Worm (Caenorhabditis elegans) whole organism, L1 larva: ENCODE results near the gene C02F4.5.
A peak's percentile ranks its signal among the peaks of the same experiment; 100 is the strongest.

Experiments
- C16A3.4 ChIP-seq: fragments of 150-350 bp; optimal IDR thresholded peaks from 2 replicates; lab custom pipeline; 2014; ENCODE audit warnings: missing biosample characterization, missing genetic modification characterization
- F16B12.6 ChIP-seq: fragments of 150-350 bp; optimal IDR thresholded peaks from 2 replicates; lab custom pipeline; 2014; ENCODE audit warnings: missing biosample characterization, missing genetic modification characterization
- aha-1 ChIP-seq: fragments of 150-350 bp; optimal IDR thresholded peaks from 2 replicates; lab custom pipeline; 2014; ENCODE audit warnings: missing biosample characterization, missing genetic modification characterization
- aly-2 ChIP-seq: fragments of 150-350 bp; optimal IDR thresholded peaks from 2 replicates; lab custom pipeline; 2014; ENCODE audit warnings: missing biosample characterization, missing genetic modification characterization
- ceh-8 ChIP-seq: fragments of 200-800 bp; sonication (Bioruptor generic); optimal IDR thresholded peaks from 2 replicates; lab custom pipeline; 2018; ENCODE audit warnings: mild to moderate bottlenecking, missing genetic modification characterization, moderate library complexity, missing compliant biosample characterization
- ceh-82 ChIP-seq, 3 experiments: fragments of 150-350 bp in 1 of 3; sonication (generic microtip) in 2 of 3; optimal IDR thresholded peaks; 2 replicates each; lab custom pipeline; 2014 to 2017; ENCODE audit warnings: missing biosample characterization in 3 of 3, missing genetic modification characterization in 3 of 3
- ceh-88 ChIP-seq: fragments of 200-800 bp; sonication (Bioruptor generic); IDR thresholded peaks from 2 replicates; pipeline ENCODE4 v1.3.6; 2022; ENCODE audit warnings: missing genetic modification characterization, missing compliant biosample characterization
- dpl-1 ChIP-seq, 3 experiments: fragments of 150-350 bp in 2 of 3; sonication (generic microtip) in 1 of 3; optimal IDR thresholded peaks; 2 replicates each; lab custom pipeline; 2014 to 2017; ENCODE audit warnings: missing biosample characterization in 3 of 3, missing genetic modification characterization in 3 of 3, missing genetic modification reagents in 3 of 3
- dsc-1 ChIP-seq: sonication (generic microtip); optimal IDR thresholded peaks from 2 replicates; lab custom pipeline; 2016; ENCODE audit warnings: mild to moderate bottlenecking, missing genetic modification characterization, missing compliant biosample characterization
- efl-3 ChIP-seq: fragments of 200-800 bp; sonication (Bioruptor generic); optimal IDR thresholded peaks from 2 replicates; lab custom pipeline; 2018; ENCODE audit warnings: mild to moderate bottlenecking, missing genetic modification characterization, missing compliant biosample characterization
- elt-3 ChIP-seq, 6 experiments: fragments of 150-350 bp in 1 of 6; sonication (generic microtip); optimal IDR thresholded peaks; 2 replicates each; lab custom pipeline; 2017 to 2018; ENCODE audit warnings: missing biosample characterization in 6 of 6, missing genetic modification characterization in 6 of 6, inconsistent platforms in 1 of 6
- ets-5 ChIP-seq: fragments of 200-800 bp; sonication (Bioruptor generic); IDR thresholded peaks from 2 replicates; pipeline ENCODE4 v1.3.6; 2022; ENCODE audit warnings: missing genetic modification characterization, missing compliant biosample characterization
- fkh-10 ChIP-seq: sonication (generic microtip); optimal IDR thresholded peaks from 2 replicates; lab custom pipeline; 2017; ENCODE audit warnings: missing biosample characterization, missing genetic modification reagents, missing genetic modification characterization
- fkh-8 ChIP-seq: sonication (generic microtip); optimal IDR thresholded peaks from 2 replicates; lab custom pipeline; 2016; ENCODE audit warnings: mild to moderate bottlenecking, missing genetic modification characterization, missing compliant biosample characterization
- fos-1 ChIP-seq: fragments of 150-350 bp; optimal IDR thresholded peaks from 2 replicates; lab custom pipeline; 2014; ENCODE audit warnings: missing biosample characterization, missing genetic modification characterization
- grh-1 ChIP-seq: fragments of 200-800 bp; sonication (Bioruptor generic); IDR thresholded peaks from 2 replicates; pipeline ENCODE4 v1.3.6; 2022; ENCODE audit warnings: missing genetic modification reagents, missing genetic modification characterization, missing compliant biosample characterization
- hlh-17 ChIP-seq: fragments of 200-800 bp; sonication (Bioruptor generic); optimal IDR thresholded peaks from 2 replicates; lab custom pipeline; 2018; ENCODE audit warnings: missing genetic modification characterization, mild to moderate bottlenecking, missing compliant biosample characterization, moderate library complexity, borderline replicate concordance
- hpl-2 ChIP-seq: fragments of 150-350 bp; optimal IDR thresholded peaks from 2 replicates; lab custom pipeline; 2014; ENCODE audit warnings: missing biosample characterization, missing genetic modification reagents, missing genetic modification characterization
- irx-1 ChIP-seq: sonication (generic microtip); optimal IDR thresholded peaks from 2 replicates; lab custom pipeline; 2016; ENCODE audit warnings: missing genetic modification characterization, missing compliant biosample characterization
- isw-1 ChIP-seq: fragments of 200-800 bp; sonication (Bioruptor generic); IDR thresholded peaks from 2 replicates; pipeline ENCODE4 v1.3.6; 2022; ENCODE audit warnings: missing genetic modification characterization, missing compliant biosample characterization
- jun-1 ChIP-seq: fragments of 150-350 bp; optimal IDR thresholded peaks from 2 replicates; lab custom pipeline; 2014; ENCODE audit warnings: missing biosample characterization, missing genetic modification reagents, missing genetic modification characterization
- lin-13 ChIP-seq: fragments of 150-350 bp; optimal IDR thresholded peaks from 2 replicates; lab custom pipeline; 2014; ENCODE audit warnings: missing biosample characterization, missing genetic modification reagents, missing genetic modification characterization
- lin-15B ChIP-seq: fragments of 150-350 bp; sonication (generic microtip); optimal IDR thresholded peaks from 3 replicates; lab custom pipeline; 2014; ENCODE audit warnings: missing biosample characterization, missing genetic modification characterization
- lin-35 ChIP-seq, 2 experiments: fragments of 150-350 bp; optimal IDR thresholded peaks; 2 replicates each; lab custom pipeline; 2014; ENCODE audit warnings: missing biosample characterization in 2 of 2, missing genetic modification characterization in 2 of 2, missing genetic modification reagents in 2 of 2
- lin-39 ChIP-seq: fragments of 150-350 bp; optimal IDR thresholded peaks from 2 replicates; lab custom pipeline; 2014; ENCODE audit warnings: missing biosample characterization, missing genetic modification reagents, missing genetic modification characterization
- lir-3 ChIP-seq: sonication (generic microtip); optimal IDR thresholded peaks from 2 replicates; lab custom pipeline; 2016; ENCODE audit warnings: mild to moderate bottlenecking, missing genetic modification characterization, moderate library complexity, missing compliant biosample characterization; ENCODE audit not compliant: poor library complexity
- mef-2 ChIP-seq: fragments of 150-350 bp; optimal IDR thresholded peaks from 2 replicates; lab custom pipeline; 2014; ENCODE audit warnings: missing biosample characterization, missing genetic modification characterization
- mep-1 ChIP-seq: fragments of 150-350 bp; optimal IDR thresholded peaks from 2 replicates; lab custom pipeline; 2014; ENCODE audit warnings: missing biosample characterization, missing genetic modification characterization
- nhr-11 ChIP-seq: fragments of 150-350 bp; optimal IDR thresholded peaks from 2 replicates; lab custom pipeline; 2014; ENCODE audit warnings: missing biosample characterization, missing genetic modification characterization
- nhr-12 ChIP-seq: sonication (generic microtip); optimal IDR thresholded peaks from 2 replicates; lab custom pipeline; 2017; ENCODE audit warnings: missing biosample characterization, missing genetic modification characterization
- nhr-19 ChIP-seq: fragments of 200-800 bp; sonication (Bioruptor generic); conservative IDR thresholded peaks from 2 replicates; pipeline ENCODE4 v1.3.6; 2022; ENCODE audit warnings: missing genetic modification characterization, missing compliant biosample characterization
- nhr-237 ChIP-seq: fragments of 150-350 bp; optimal IDR thresholded peaks from 2 replicates; lab custom pipeline; 2014; ENCODE audit warnings: missing biosample characterization, missing genetic modification characterization
- nhr-47 ChIP-seq: sonication (generic microtip); optimal IDR thresholded peaks from 2 replicates; lab custom pipeline; 2016; ENCODE audit warnings: mild to moderate bottlenecking, missing genetic modification characterization, moderate library complexity, missing compliant biosample characterization
- nhr-76 ChIP-seq: sonication (generic microtip); optimal IDR thresholded peaks from 2 replicates; lab custom pipeline; 2017; ENCODE audit warnings: missing biosample characterization, missing genetic modification characterization
- nhr-85 ChIP-seq: sonication (generic microtip); peaks from one replicate; lab custom pipeline; 2016; ENCODE audit warnings: missing genetic modification characterization, inconsistent platforms, missing compliant biosample characterization
- nhr-90 ChIP-seq: sonication (generic microtip); optimal IDR thresholded peaks from 2 replicates; lab custom pipeline; 2016; ENCODE audit warnings: mild to moderate bottlenecking, missing genetic modification characterization, missing compliant biosample characterization; ENCODE audit not compliant: poor library complexity
- pax-3 ChIP-seq: fragments of 200-800 bp; sonication (Bioruptor generic); optimal IDR thresholded peaks from 2 replicates; lab custom pipeline; 2018; ENCODE audit warnings: mild to moderate bottlenecking, missing genetic modification characterization, moderate library complexity, missing compliant biosample characterization
- pqm-1 ChIP-seq: sonication (generic microtip); optimal IDR thresholded peaks from 3 replicates; lab custom pipeline; 2017; ENCODE audit warnings: missing biosample characterization, missing genetic modification characterization
- skn-1 ChIP-seq: fragments of 150-350 bp; optimal IDR thresholded peaks from 2 replicates; lab custom pipeline; 2014; ENCODE audit warnings: missing biosample characterization, missing genetic modification characterization
- snu-23 ChIP-seq: sonication (generic microtip); optimal IDR thresholded peaks from 2 replicates; lab custom pipeline; 2016; ENCODE audit warnings: missing genetic modification characterization, missing compliant biosample characterization
- sox-4 ChIP-seq: sonication (generic microtip); optimal IDR thresholded peaks from 2 replicates; lab custom pipeline; 2016; ENCODE audit warnings: missing genetic modification characterization, missing compliant biosample characterization
- sptf-1 ChIP-seq: fragments of 150-350 bp; optimal IDR thresholded peaks from 2 replicates; lab custom pipeline; 2014; ENCODE audit warnings: missing biosample characterization, missing genetic modification characterization
- swsn-7 ChIP-seq: sonication (generic microtip); optimal IDR thresholded peaks from 2 replicates; lab custom pipeline; 2016; ENCODE audit warnings: missing genetic modification characterization, missing compliant biosample characterization
- tbx-2 ChIP-seq: sonication (generic microtip); optimal IDR thresholded peaks from 2 replicates; lab custom pipeline; 2016; ENCODE audit warnings: missing genetic modification characterization, missing compliant biosample characterization
- tlp-1 ChIP-seq: fragments of 150-350 bp; optimal IDR thresholded peaks from 2 replicates; lab custom pipeline; 2014; ENCODE audit warnings: missing biosample characterization, missing genetic modification characterization
- xbp-1 ChIP-seq: sonication (generic microtip); optimal IDR thresholded peaks from 2 replicates; lab custom pipeline; 2016; ENCODE audit warnings: missing genetic modification characterization, missing compliant biosample characterization
- zag-1 ChIP-seq: fragments of 150-350 bp; optimal IDR thresholded peaks from 2 replicates; lab custom pipeline; 2014; ENCODE audit warnings: missing biosample characterization, missing genetic modification characterization
- zip-4 ChIP-seq: fragments of 200-800 bp; sonication (Bioruptor generic); optimal IDR thresholded peaks from 2 replicates; lab custom pipeline; 2018; ENCODE audit warnings: mild to moderate bottlenecking, missing genetic modification characterization, moderate library complexity, missing compliant biosample characterization
- ztf-11 ChIP-seq, 2 experiments: sonication (generic microtip); optimal IDR thresholded peaks; 2 replicates each; lab custom pipeline; 2016 to 2017; ENCODE audit warnings: missing genetic modification characterization in 2 of 2, missing biosample characterization in 1 of 2, missing compliant biosample characterization in 1 of 2

Gene C02F4.5

DNA sequence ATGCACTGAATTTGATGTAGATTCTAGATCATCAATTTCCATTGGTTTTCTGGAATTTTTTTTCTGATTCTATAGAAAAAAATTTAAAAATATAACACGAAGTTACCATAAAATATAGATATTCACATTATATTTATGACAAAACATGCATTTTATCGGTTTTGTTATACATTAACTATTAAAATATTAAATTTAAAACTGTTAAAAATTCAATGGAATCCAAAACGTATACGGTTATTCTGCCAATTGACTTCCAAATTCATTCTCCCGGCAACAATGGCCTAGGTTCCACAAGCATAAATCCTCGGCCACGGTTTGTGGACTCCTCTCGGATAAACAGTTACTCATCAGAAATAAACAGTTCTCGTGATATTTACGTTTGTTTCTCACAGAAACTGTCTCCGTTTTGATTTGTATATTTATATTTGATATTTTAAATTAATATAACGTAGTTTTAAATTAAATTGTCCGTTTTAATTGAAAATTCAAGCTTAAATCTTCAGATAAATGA, 40.3 kb downstream of the C02F4.5 start, which contains the start of the genes F01D4.5 and ced-5 (continued):
- TF ChIP-seq elt-3 (tag; optimal IDR thresholded peaks at IDR 0.05; lab: Kevin White, UChicago): peak in 3 of 6 experiments; percentile 5 to 77 (median 41)
- TF ChIP-seq nhr-237 (tag; lab: Kevin White, UChicago): no peak
- peak; percentile 56 for TF ChIP-seq aly-2
- peak; percentile 98 for TF ChIP-seq lir-3 (tag; lab: Kevin White, UChicago)
- no peak for TF ChIP-seq sptf-1 (tag; lab: Kevin White, UChicago)
- TF ChIP-seq efl-3 (GFP tag; lab: Kevin White, UChicago): peak; percentile 77
- peak; percentile 96 for TF ChIP-seq sox-4 (tag; lab: Kevin White, UChicago)
- peak; percentile 92 for TF ChIP-seq nhr-19 (GFP tag; lab: Robert Waterston, UW)
- TF ChIP-seq aha-1 (tag; lab: Kevin White, UChicago): no peak
- TF ChIP-seq grh-1: peak; percentile 68
- no peak for TF ChIP-seq nhr-76 (tag; lab: Kevin White, UChicago)
- peak; percentile 94 for TF ChIP-seq nhr-47
- peak; percentile 56 to 65 (median 63) for TF ChIP-seq ceh-82 (tag; optimal IDR thresholded peaks at IDR 0.05; lab: Kevin White, UChicago)
- peak; percentile 99 for TF ChIP-seq irx-1
- TF ChIP-seq F16B12.6 (tag; lab: Kevin White, UChicago): peak; percentile 21
- TF ChIP-seq fos-1 (tag; lab: Kevin White, UChicago): peak; percentile 51
- peak; percentile 58 for TF ChIP-seq jun-1
- TF ChIP-seq snu-23 (GFP tag; lab: Kevin White, UChicago): peak; percentile 88
- TF ChIP-seq hlh-17 (GFP tag; lab: Kevin White, UChicago): peak; percentile 40
- TF ChIP-seq ztf-11 (tag; optimal IDR thresholded peaks at IDR 0.05; lab: Kevin White, UChicago): peak in 1 of 2 experiments; percentile 97
- TF ChIP-seq C16A3.4 (tag; lab: Kevin White, UChicago): peak; percentile 74
- no peak for TF ChIP-seq pqm-1 (tag; lab: Kevin White, UChicago)
- peak; percentile 88 for TF ChIP-seq ceh-8 (GFP tag; lab: Kevin White, UChicago)
- TF ChIP-seq ets-5 (GFP tag; lab: Robert Waterston, UW): no peak
- TF ChIP-seq lin-39 (tag; lab: Kevin White, UChicago): peak; percentile 72
- TF ChIP-seq mep-1: peak; percentile 92
- TF ChIP-seq mef-2: no peak
- TF ChIP-seq nhr-11: no peak
- no peak for TF ChIP-seq fkh-10
- peak; percentile 79 for TF ChIP-seq ceh-88
- peak; percentile 95 for TF ChIP-seq pax-3 (tag; lab: Kevin White, UChicago)
- TF ChIP-seq lin-35 (GFP tag; optimal IDR thresholded peaks at IDR 0.05; lab: Kevin White, UChicago): peak; percentile 70 to 86
- no peak for TF ChIP-seq tlp-1 (tag; lab: Kevin White, UChicago)
- TF ChIP-seq nhr-85 (tag; lab: Kevin White, UChicago): peak; percentile 97
- peak; percentile 84 for TF ChIP-seq fkh-8 (tag; lab: Kevin White, UChicago)
- TF ChIP-seq zip-4 (GFP tag; lab: Kevin White, UChicago): peak; percentile 73
- TF ChIP-seq hpl-2 (GFP tag; lab: Kevin White, UChicago): no peak
- peak; percentile 74 for TF ChIP-seq lin-15B (tag; lab: Kevin White, UChicago)
- peak; percentile 98 for TF ChIP-seq nhr-90 (tag; lab: Kevin White, UChicago)
- TF ChIP-seq, all 84 proteins: peak for 62

DNA sequence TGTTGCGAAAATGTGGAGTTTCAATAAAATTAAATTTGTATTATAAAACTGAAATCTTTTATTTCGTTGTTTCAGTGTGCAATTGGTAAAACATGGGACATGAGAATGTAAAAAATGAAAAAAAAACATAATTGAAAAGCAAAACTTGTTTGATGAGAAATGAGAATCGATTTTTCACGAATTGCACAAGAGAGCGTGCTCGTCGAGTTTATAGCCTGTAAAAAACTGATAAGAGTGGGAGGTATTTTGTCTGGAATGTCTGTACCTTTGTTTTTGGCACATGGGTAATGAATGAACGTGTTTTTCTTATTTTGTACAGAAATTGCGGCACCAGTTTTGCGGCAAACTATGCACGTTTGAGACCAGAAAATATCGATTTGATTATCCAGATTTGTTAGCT, 41.4 kb downstream of the C02F4.5 start:
- no peak for TF ChIP-seq lin-39 (tag; lab: Kevin White, UChicago)
- TF ChIP-seq pqm-1 (tag; lab: Kevin White, UChicago): peak; percentile 48

ce11 chrIV:10481695-10482094, 42.2 kb downstream of the C02F4.5 start, which contains the start of gene egl-21:
TSS of gene egl-21 (minus strand) at chrIV:10481844.
- TF ChIP-seq swsn-7: peak; percentile 73
- TF ChIP-seq aly-2: no peak
- TF ChIP-seq zag-1 (tag; lab: Kevin White, UChicago): peak; percentile 34
- peak; percentile 63 for TF ChIP-seq tbx-2
- no peak for TF ChIP-seq nhr-76 (tag; lab: Kevin White, UChicago)
- TF ChIP-seq jun-1: peak; percentile 70
- peak; percentile 23 for TF ChIP-seq sox-4 (tag; lab: Kevin White, UChicago)
- peak; percentile 35 to 65 (median 52) for TF ChIP-seq ceh-82 (tag; optimal IDR thresholded peaks at IDR 0.05; lab: Kevin White, UChicago)
- TF ChIP-seq skn-1 (tag; lab: Kevin White, UChicago): peak; percentile 37
- TF ChIP-seq dpl-1 (GFP tag; optimal IDR thresholded peaks at IDR 0.05; lab: Kevin White, UChicago): peak in 1 of 3 experiments; percentile 21
- TF ChIP-seq lir-3 (tag; lab: Kevin White, UChicago): peak; percentile 42
- peak; percentile 51 for TF ChIP-seq lin-13 (GFP tag; lab: Kevin White, UChicago)
- no peak for TF ChIP-seq F16B12.6 (tag; lab: Kevin White, UChicago)
- TF ChIP-seq isw-1 (GFP tag; lab: Robert Waterston, UW): peak; percentile 61
- peak; percentile 55 for TF ChIP-seq dsc-1 (tag; lab: Kevin White, UChicago)
- TF ChIP-seq nhr-12 (tag; lab: Kevin White, UChicago): no peak
- peak; percentile 88 for TF ChIP-seq xbp-1 (tag; lab: Kevin White, UChicago)
- peak; percentile 15; the same call in 1 of the 2 replicates for TF ChIP-seq nhr-19 (GFP tag; lab: Robert Waterston, UW)
